Fruit fly (Drosophila melanogaster): ENCODE measurements around the gene CG3106.

The CG3106 gene

DNA sequence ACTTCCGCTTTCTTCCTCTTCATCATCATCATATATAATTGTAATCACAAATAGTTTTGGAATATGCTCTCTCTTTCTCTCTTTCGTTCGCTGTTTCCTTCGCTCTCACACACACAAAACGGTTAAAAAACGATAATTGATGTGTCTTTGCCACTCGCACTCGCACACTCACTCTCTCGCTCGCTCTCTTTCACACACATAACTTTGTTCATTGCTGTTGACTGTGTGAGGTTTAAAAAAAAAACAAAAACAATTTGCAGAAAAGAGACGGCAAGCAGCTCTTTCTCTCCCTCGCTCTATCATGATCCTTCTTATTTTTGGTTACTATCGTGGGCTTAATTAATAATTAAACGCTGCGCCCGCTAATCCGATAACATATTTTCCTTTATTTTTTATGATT is 3.8 kb upstream of the CG3106 start:
- TF ChIP-seq CG8159 (tag; optimal IDR thresholded peaks at IDR 0.05) (peak; percentile 15), CG8301 (tag; optimal IDR thresholded peaks at IDR 0.05) (no peak), CG4496 (GFP tag; IDR thresholded peaks at IDR 0.05) (peak; percentile 37; the same call in 1 of the 3 replicates)

DNA sequence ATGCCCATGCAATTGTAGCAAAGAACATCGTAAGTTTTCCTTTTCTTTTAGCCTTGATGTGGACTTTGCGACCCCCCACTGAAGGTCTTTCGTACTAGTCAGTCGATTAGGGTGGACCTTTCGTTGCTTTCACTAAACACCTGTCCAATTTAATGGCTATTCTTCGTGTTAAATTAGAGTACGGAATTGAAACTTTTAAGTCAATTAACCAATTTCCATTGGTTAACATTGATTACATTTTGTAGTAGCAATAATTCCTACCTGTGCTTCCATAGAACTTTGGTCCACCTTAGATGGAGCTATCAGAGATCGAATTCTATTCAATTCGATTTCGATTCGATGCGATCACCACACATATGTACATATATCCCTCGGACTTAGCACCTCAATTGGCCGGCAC is 1.7 kb upstream of the CG3106 start:
- TF ChIP-seq CG13204 (GFP tag; optimal IDR thresholded peaks at IDR 0.05) (no peak), gl (tag; optimal IDR thresholded peaks at IDR 0.05) (no peak), Snoo (tag; optimal IDR thresholded peaks at IDR 0.05) (no peak), Pif1A (GFP tag; optimal IDR thresholded peaks at IDR 0.05) (no peak), CG17806 (tag; optimal IDR thresholded peaks at IDR 0.05) (peak; percentile 6), Pif1B (GFP tag; optimal IDR thresholded peaks at IDR 0.05) (no peak), CG8301 (tag; optimal IDR thresholded peaks at IDR 0.05) (no peak), CG32121 (GFP tag; IDR thresholded peaks at IDR 0.05) (no peak), fd96Ca (GFP tag; IDR thresholded peaks at IDR 0.05) (no peak), CG14655 (GFP tag; optimal IDR thresholded peaks at IDR 0.05) (no peak), CG12605 (GFP tag; IDR thresholded peaks at IDR 0.05) (no peak), CG8159 (tag; optimal IDR thresholded peaks at IDR 0.05) (peak; percentile 81), D1 (tag; optimal IDR thresholded peaks at IDR 0.05) (no peak), CG15710 (tag; optimal IDR thresholded peaks at IDR 0.05) (peak; percentile 25), CG4496 (GFP tag; IDR thresholded peaks at IDR 0.05) (0 out of 3 replicates have a peak, but pooled peaks have one; percentile 13), rn (GFP tag; IDR thresholded peaks at IDR 0.05) (no peak), CG10348 (GFP tag; IDR thresholded peaks at IDR 0.05) (no peak), CG34367 (tag; optimal IDR thresholded peaks at IDR 0.05) (no peak), CG9948 (tag; optimal IDR thresholded peaks at IDR 0.05) (peak; percentile 4), EcR (GFP tag; optimal IDR thresholded peaks at IDR 0.05) (no peak), Ets98B (GFP tag; IDR thresholded peaks at IDR 0.05) (no peak)

DNA sequence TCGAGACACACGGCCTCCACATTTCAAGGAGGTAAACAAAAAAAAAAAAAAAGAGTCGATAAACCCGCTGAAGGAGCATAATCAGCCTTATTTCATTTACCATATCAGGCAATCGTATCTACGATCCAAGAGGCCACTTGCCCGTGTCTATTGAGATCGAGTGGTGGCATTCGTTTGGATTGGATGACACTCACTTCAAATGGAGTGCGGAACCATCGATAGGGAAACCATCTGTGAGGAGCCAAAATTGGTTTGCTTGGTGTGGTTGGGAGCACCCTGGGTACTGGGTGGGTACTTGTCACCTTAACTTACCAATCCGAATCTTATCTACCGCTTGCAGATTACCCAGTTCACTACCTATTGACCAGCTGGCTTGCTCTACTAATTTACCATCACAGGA is 963 bp upstream of the CG3106 start:
- TF ChIP-seq Pif1B (GFP tag; optimal IDR thresholded peaks at IDR 0.05) (no peak), CG12605 (GFP tag; IDR thresholded peaks at IDR 0.05) (no peak), CG9948 (tag; optimal IDR thresholded peaks at IDR 0.05) (no peak)

DNA sequence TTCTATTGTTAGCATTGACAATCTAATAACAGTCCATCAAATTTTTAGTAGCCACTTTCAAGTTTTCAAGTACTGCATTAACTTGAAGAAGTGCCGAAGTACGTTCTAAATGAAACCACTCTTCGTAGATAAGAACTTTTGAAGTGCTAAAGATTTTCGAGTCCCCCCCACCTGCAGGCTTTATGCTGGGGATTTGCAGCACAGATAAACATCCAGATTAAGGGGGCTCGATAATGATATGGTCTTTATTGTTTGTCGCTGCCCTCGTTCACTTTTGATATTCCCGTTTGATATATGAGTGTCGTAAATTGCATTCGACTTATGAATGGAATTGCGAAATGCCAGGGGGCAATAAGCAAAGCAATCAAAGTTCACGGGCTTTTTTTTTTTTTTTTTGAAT is 1.2 kb downstream of the CG3106 start:
- TF ChIP-seq gl (tag; optimal IDR thresholded peaks at IDR 0.05) (no peak), Pif1A (GFP tag; optimal IDR thresholded peaks at IDR 0.05) (no peak), CG10348 (GFP tag; IDR thresholded peaks at IDR 0.05) (no peak), CG4496 (GFP tag; IDR thresholded peaks at IDR 0.05) (no peak), CG32121 (GFP tag; IDR thresholded peaks at IDR 0.05) (no peak), CG8301 (tag; optimal IDR thresholded peaks at IDR 0.05) (no peak), CG12605 (GFP tag; IDR thresholded peaks at IDR 0.05) (no peak), Ets98B (GFP tag; IDR thresholded peaks at IDR 0.05) (no peak), CG15710 (tag; optimal IDR thresholded peaks at IDR 0.05) (no peak), EcR (GFP tag; optimal IDR thresholded peaks at IDR 0.05) (no peak), CG14655 (GFP tag; optimal IDR thresholded peaks at IDR 0.05) (no peak), D1 (tag; optimal IDR thresholded peaks at IDR 0.05) (no peak), CG17806 (tag; optimal IDR thresholded peaks at IDR 0.05) (no peak), CG13204 (GFP tag; optimal IDR thresholded peaks at IDR 0.05) (no peak), rn (GFP tag; IDR thresholded peaks at IDR 0.05) (no peak)

DNA sequence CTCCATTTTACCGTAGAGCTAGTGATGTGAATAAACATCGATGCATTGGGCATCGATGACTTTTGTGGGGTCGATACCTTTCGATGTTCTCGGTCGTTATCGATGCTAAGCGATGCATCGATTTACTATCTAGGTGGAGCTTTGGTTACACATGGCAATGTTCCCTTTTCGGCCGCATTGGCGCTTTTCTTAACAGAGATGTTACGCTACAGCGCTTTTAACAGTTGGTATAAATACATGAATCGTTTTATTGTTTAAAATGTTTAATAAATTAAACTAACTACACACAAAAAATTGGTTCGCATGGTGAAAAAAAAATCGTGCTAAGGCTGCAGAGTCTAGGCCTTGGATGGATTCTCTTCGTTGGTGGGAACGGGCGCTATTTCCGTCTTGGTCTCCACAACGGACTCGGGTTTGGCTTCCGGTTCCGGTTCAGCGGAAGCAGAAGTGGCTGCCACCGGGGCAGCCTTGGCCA is 3.8 kb downstream of the CG3106 start, which contains the start of gene Ptpmeg2:
TSS of gene Ptpmeg2 (minus strand) at position 281 of the 475 bp plus-strand sequence.
- TF ChIP-seq CG15710 (tag; optimal IDR thresholded peaks at IDR 0.05) (peak; percentile 5), EcR (GFP tag; optimal IDR thresholded peaks at IDR 0.05) (no peak), fd96Ca (GFP tag; IDR thresholded peaks at IDR 0.05) (no peak), CG14655 (GFP tag; optimal IDR thresholded peaks at IDR 0.05) (peak; percentile 0), CG13204 (GFP tag; optimal IDR thresholded peaks at IDR 0.05) (no peak), CG32121 (GFP tag; IDR thresholded peaks at IDR 0.05) (no peak), CG8159 (tag; optimal IDR thresholded peaks at IDR 0.05) (peak; percentile 15), Ets98B (GFP tag; IDR thresholded peaks at IDR 0.05) (peak; percentile 24; the same call in 1 of the 2 replicates), CG12605 (GFP tag; IDR thresholded peaks at IDR 0.05) (no peak), CG17806 (tag; optimal IDR thresholded peaks at IDR 0.05) (peak; percentile 22), CG10348 (GFP tag; IDR thresholded peaks at IDR 0.05) (no peak), Pif1B (GFP tag; optimal IDR thresholded peaks at IDR 0.05) (no peak), gl (tag; optimal IDR thresholded peaks at IDR 0.05) (no peak), CG9948 (tag; optimal IDR thresholded peaks at IDR 0.05) (no peak), CG34367 (tag; optimal IDR thresholded peaks at IDR 0.05) (no peak), rn (GFP tag; IDR thresholded peaks at IDR 0.05) (no peak), CG8301 (tag; optimal IDR thresholded peaks at IDR 0.05) (no peak), D1 (tag; optimal IDR thresholded peaks at IDR 0.05) (no peak), Snoo (tag; optimal IDR thresholded peaks at IDR 0.05) (peak; percentile 9), CG4496 (GFP tag; IDR thresholded peaks at IDR 0.05) (peak; percentile 55; the same call in 1 of the 3 replicates), Pif1A (GFP tag; optimal IDR thresholded peaks at IDR 0.05) (peak; percentile 8)

DNA sequence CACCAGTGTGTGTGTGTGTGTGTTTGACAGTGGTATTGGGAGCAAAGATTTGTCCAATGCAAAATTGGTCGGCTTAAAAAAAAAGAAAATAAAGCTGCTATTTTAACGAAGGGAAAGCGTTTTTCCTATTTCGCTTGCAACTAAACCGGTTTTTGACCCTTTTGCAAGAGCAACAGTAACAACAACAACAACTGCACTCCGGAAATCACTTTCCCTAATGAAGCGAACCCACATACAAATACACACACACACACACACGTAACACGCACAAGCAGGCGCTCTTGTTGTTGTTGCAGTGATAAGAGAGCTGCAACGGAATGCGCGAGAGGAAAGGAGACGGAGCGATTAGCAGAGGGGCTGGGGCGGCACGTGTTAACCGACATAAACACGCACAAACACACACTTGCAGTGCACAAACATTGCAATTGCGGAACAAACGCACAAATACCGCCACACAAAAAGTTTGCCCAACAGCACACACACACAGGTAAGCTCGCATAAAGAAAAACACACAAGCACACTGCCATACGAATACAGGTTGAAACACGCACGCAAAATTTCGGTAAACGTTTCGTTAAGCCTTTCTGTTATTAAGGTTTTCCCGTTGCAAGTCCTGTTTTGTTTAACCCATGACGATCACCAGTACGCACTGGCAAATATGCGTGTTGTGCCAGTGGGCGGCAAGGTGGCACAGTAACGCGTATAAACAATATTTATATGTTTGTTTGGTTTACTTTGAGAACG is 4.4 kb downstream of the CG3106 start:
- TF ChIP-seq Pif1A (GFP tag; optimal IDR thresholded peaks at IDR 0.05), result peak; percentile 4
- peak; percentile 48; the same call in 1 of the 3 replicates for TF ChIP-seq CG4496 (GFP tag; IDR thresholded peaks at IDR 0.05)
- TF ChIP-seq CG32121 (GFP tag; IDR thresholded peaks at IDR 0.05), result peak; percentile 31; the same call in 1 of the 2 replicates
- no peak for TF ChIP-seq gl (tag; optimal IDR thresholded peaks at IDR 0.05)
- TF ChIP-seq CG9948 (tag; optimal IDR thresholded peaks at IDR 0.05), result no peak
- TF ChIP-seq fd96Ca (GFP tag; IDR thresholded peaks at IDR 0.05), result peak; percentile 52; the same call in 1 of the 3 replicates
- no peak for TF ChIP-seq CG17806 (tag; optimal IDR thresholded peaks at IDR 0.05)
- no peak for TF ChIP-seq Pif1B (GFP tag; optimal IDR thresholded peaks at IDR 0.05)
- no peak for TF ChIP-seq CG34367 (tag; optimal IDR thresholded peaks at IDR 0.05)
- peak; percentile 63 for TF ChIP-seq EcR (GFP tag; optimal IDR thresholded peaks at IDR 0.05)
- TF ChIP-seq CG12605 (GFP tag; IDR thresholded peaks at IDR 0.05), result peak; percentile 19; the same call in 1 of the 2 replicates
- no peak for TF ChIP-seq CG8301 (tag; optimal IDR thresholded peaks at IDR 0.05)
- no peak for TF ChIP-seq D1 (tag; optimal IDR thresholded peaks at IDR 0.05)
- TF ChIP-seq CG13204 (GFP tag; optimal IDR thresholded peaks at IDR 0.05), result peak; percentile 17
- TF ChIP-seq CG10348 (GFP tag; IDR thresholded peaks at IDR 0.05), result no peak
- TF ChIP-seq Snoo (tag; optimal IDR thresholded peaks at IDR 0.05), result peak; percentile 3
- no peak for TF ChIP-seq CG15710 (tag; optimal IDR thresholded peaks at IDR 0.05)
- no peak; the same call in 1 of the 2 replicates for TF ChIP-seq Ets98B (GFP tag; IDR thresholded peaks at IDR 0.05)
- TF ChIP-seq CG14655 (GFP tag; optimal IDR thresholded peaks at IDR 0.05), result no peak
- TF ChIP-seq rn (GFP tag; IDR thresholded peaks at IDR 0.05), result no peak
- TF ChIP-seq CG8159 (tag; optimal IDR thresholded peaks at IDR 0.05), result no peak

Measured in whole organism, pupa.